Worm (Caenorhabditis elegans): ENCODE data around the gene C49C3.4.

- TF ChIP-seq ref-1 (GFP tag; conservative IDR thresholded peaks at IDR 0.05) (no peak), tab-1 (GFP tag; IDR thresholded peaks at IDR 0.05) (no peak), ztf-29 (GFP tag; IDR thresholded peaks at IDR 0.05) (no peak), klf-2 (GFP tag; conservative IDR thresholded peaks at IDR 0.05) (no peak), ztf-23 (GFP tag; IDR thresholded peaks at IDR 0.05) (no peak)
Observed at ce11 chrIV:17277459-17278173, 43.0 kb upstream of the C49C3.4 start.
